Worm (Caenorhabditis elegans): ENCODE results near the gene cest-17.

- no peak for TF ChIP-seq skn-1 (tag; optimal IDR thresholded peaks at IDR 0.05)
- TF ChIP-seq ceh-82 (tag; optimal IDR thresholded peaks at IDR 0.05): no peak
- no peak for TF ChIP-seq Y116A8C.19 (tag; optimal IDR thresholded peaks at IDR 0.05; ENCODE audit: borderline replicate concordance)
- no peak for TF ChIP-seq nhr-28 (tag; optimal IDR thresholded peaks at IDR 0.05)
- TF ChIP-seq fkh-10 (GFP tag; optimal IDR thresholded peaks at IDR 0.05): no peak
- TF ChIP-seq sptf-1 (tag; optimal IDR thresholded peaks at IDR 0.05): no peak
- no peak for TF ChIP-seq xbp-1 (tag; optimal IDR thresholded peaks at IDR 0.05)
Measured at ce11 chrV:8206931-8207330, 3.8 kb downstream of the cest-17 start, which contains the start of gene timp-1.

Data from whole organism, L1 larva.